Worm (Caenorhabditis elegans) whole organism, young adult: ENCODE results near the gene math-15.
"Not testable (repeated sequence)": the region's sequence is repeated elsewhere in the genome, so short reads cannot be mapped to it uniquely, and the experiment has no call there.

Experiments used
- B0336.3 ChIP-seq: fragments of 200-800 bp; sonication (Bioruptor generic); IDR thresholded peaks from 2 replicates; pipeline ENCODE4 v1.3.6; 2022; ENCODE audit warnings: missing genetic modification characterization, missing compliant biosample characterization
- akir-1 ChIP-seq: fragments of 200-800 bp; sonication (Bioruptor generic); optimal IDR thresholded peaks from 2 replicates; lab custom pipeline; 2018; ENCODE audit warnings: mild to moderate bottlenecking, missing genetic modification characterization, moderate library complexity, missing compliant biosample characterization
- aptf-2 ChIP-seq: fragments of 200-800 bp; sonication (Bioruptor generic); conservative IDR thresholded peaks from 2 replicates; pipeline ENCODE4 v1.3.6; 2022; ENCODE audit warnings: missing genetic modification reagents, missing genetic modification characterization, missing compliant biosample characterization
- aptf-3 ChIP-seq: fragments of 200-800 bp; sonication (Bioruptor generic); IDR thresholded peaks from 2 replicates; pipeline ENCODE4 v1.3.6; 2022; ENCODE audit warnings: missing genetic modification characterization, missing compliant biosample characterization
- ceh-40 ChIP-seq: fragments of 200-800 bp; sonication (Bioruptor generic); IDR thresholded peaks from 2 replicates; pipeline ENCODE4 v1.3.6; 2022; ENCODE audit warnings: missing genetic modification characterization, missing compliant biosample characterization
- ceh-58 ChIP-seq: fragments of 200-800 bp; sonication (Bioruptor generic); IDR thresholded peaks from 2 replicates; pipeline ENCODE4 v1.3.6; 2022; ENCODE audit warnings: missing genetic modification characterization, missing compliant biosample characterization
- chd-7 ChIP-seq: sonication (generic microtip); optimal IDR thresholded peaks from 2 replicates; lab custom pipeline; 2016; ENCODE audit warnings: mild to moderate bottlenecking, missing genetic modification characterization, moderate library complexity, missing compliant biosample characterization
- die-1 ChIP-seq: sonication (generic microtip); optimal IDR thresholded peaks from 2 replicates; lab custom pipeline; 2016; ENCODE audit warnings: missing genotype, mild to moderate bottlenecking, missing genetic modification characterization, missing compliant biosample characterization
- ets-4 ChIP-seq: fragments of 200-800 bp; sonication (Bioruptor generic); optimal IDR thresholded peaks from 2 replicates; lab custom pipeline; 2018; ENCODE audit warnings: mild to moderate bottlenecking, missing genetic modification characterization, missing compliant biosample characterization
- fkh-3 ChIP-seq: sonication (generic microtip); optimal IDR thresholded peaks from 2 replicates; lab custom pipeline; 2016; ENCODE audit warnings: mild to moderate bottlenecking, missing genetic modification characterization, missing compliant biosample characterization
- gei-17 ChIP-seq: fragments of 200-800 bp; sonication (Bioruptor generic); optimal IDR thresholded peaks from 2 replicates; lab custom pipeline; 2018; ENCODE audit warnings: mild to moderate bottlenecking, missing genetic modification characterization, missing compliant biosample characterization
- lin-54 ChIP-seq: fragments of 200-800 bp; sonication (Bioruptor generic); optimal IDR thresholded peaks from 2 replicates; lab custom pipeline; 2018; ENCODE audit warnings: mild to moderate bottlenecking, missing genetic modification characterization, missing compliant biosample characterization
- lir-1 ChIP-seq: fragments of 200-800 bp; sonication (Bioruptor generic); conservative IDR thresholded peaks from 2 replicates; pipeline ENCODE4 v1.3.6; 2022; ENCODE audit warnings: missing genetic modification reagents, missing genetic modification characterization, missing compliant biosample characterization
- lsl-1 ChIP-seq: fragments of 200-800 bp; sonication (Bioruptor generic); optimal IDR thresholded peaks from 2 replicates; lab custom pipeline; 2018; ENCODE audit warnings: mild to moderate bottlenecking, missing genetic modification characterization, moderate library complexity, missing compliant biosample characterization
- mel-28 ChIP-seq: sonication (generic microtip); optimal IDR thresholded peaks from 2 replicates; lab custom pipeline; 2016; ENCODE audit warnings: borderline replicate concordance, mild to moderate bottlenecking, missing genetic modification characterization, missing compliant biosample characterization
- nfya-1 ChIP-seq: sonication (generic microtip); optimal IDR thresholded peaks from 2 replicates; lab custom pipeline; 2017; ENCODE audit warnings: antibody characterized with exemption, missing compliant biosample characterization, missing genetic modification characterization, borderline replicate concordance; ENCODE audit not compliant: insufficient read depth
- nfyb-1 ChIP-seq: fragments of 200-800 bp; sonication (Bioruptor generic); IDR thresholded peaks from 2 replicates; pipeline ENCODE4 v1.3.6; 2022; ENCODE audit warnings: missing genetic modification reagents, missing genetic modification characterization, missing compliant biosample characterization
- nhr-80 ChIP-seq: sonication (generic microtip); optimal IDR thresholded peaks from 2 replicates; lab custom pipeline; 2016; ENCODE audit warnings: missing genetic modification characterization, missing compliant biosample characterization
- rec-8 ChIP-seq, 2 experiments: sonication (generic microtip); optimal IDR thresholded peaks; 2 replicates each; lab custom pipeline; 2016; ENCODE audit warnings: mild to moderate bottlenecking in 2 of 2, missing genetic modification characterization in 2 of 2, missing genetic modification reagents in 2 of 2, missing genotype in 2 of 2, missing biosample characterization in 1 of 2, missing compliant biosample characterization in 1 of 2, moderate library complexity in 1 of 2
- snpc-1.3 ChIP-seq: sonication (generic microtip); optimal IDR thresholded peaks from 2 replicates; lab custom pipeline; 2017; ENCODE audit warnings: missing genetic modification characterization, mild to moderate bottlenecking, missing compliant biosample characterization, antibody characterized with exemption, moderate library complexity, missing genotype, missing genetic modification reagents; ENCODE audit not compliant: insufficient read depth
- somi-1 ChIP-seq: fragments of 200-800 bp; sonication (Bioruptor generic); optimal IDR thresholded peaks from 2 replicates; lab custom pipeline; 2018; ENCODE audit warnings: mild to moderate bottlenecking, missing genetic modification characterization, missing compliant biosample characterization
- zim-3 ChIP-seq: sonication (generic microtip); optimal IDR thresholded peaks from 2 replicates; lab custom pipeline; 2017; ENCODE audit warnings: mild to moderate bottlenecking, missing genetic modification characterization, moderate library complexity, missing compliant biosample characterization
- ztf-18 ChIP-seq: sonication (generic microtip); optimal IDR thresholded peaks from 2 replicates; lab custom pipeline; 2016; ENCODE audit warnings: missing genotype, mild to moderate bottlenecking, missing genetic modification characterization, missing compliant biosample characterization
- ztf-25 ChIP-seq: fragments of 200-800 bp; sonication (Bioruptor generic); IDR thresholded peaks from 2 replicates; pipeline ENCODE4 v1.3.6; 2022; ENCODE audit warnings: missing genetic modification reagents, missing genetic modification characterization, missing compliant biosample characterization
- ztf-26 ChIP-seq: sonication (generic microtip); optimal IDR thresholded peaks from 2 replicates; lab custom pipeline; 2017; ENCODE audit warnings: missing genetic modification characterization, missing compliant biosample characterization
- ztf-3 ChIP-seq: fragments of 200-800 bp; sonication (Bioruptor generic); optimal IDR thresholded peaks from 2 replicates; lab custom pipeline; 2018; ENCODE audit warnings: mild to moderate bottlenecking, missing genetic modification characterization, missing compliant biosample characterization

math-15 gene

ce11 chrII:1820774-1821173, 45.4 kb upstream of the math-15 start, which contains the start of gene fbxa-3:
Gene fbxa-3 (minus strand): TSS chrII:1820874.
- TF ChIP-seq gei-17 (GFP tag; lab: Kevin White, UChicago) (no peak), somi-1 (GFP tag; lab: Kevin White, UChicago) (no peak), fkh-3 (tag; lab: Kevin White, UChicago) (no peak), rec-8 (tag; optimal IDR thresholded peaks at IDR 0.05; lab: Kevin White, UChicago) (no peak), chd-7 (tag; lab: Kevin White, UChicago) (no peak), ztf-18 (no peak), akir-1 (GFP tag; lab: Kevin White, UChicago) (no peak), B0336.3 (no peak), lsl-1 (no peak)

- peak; percentile 27 for TF ChIP-seq nhr-80 (tag; lab: Kevin White, UChicago)
Observed at ce11 chrII:1823597-1823996, 42.6 kb upstream of the math-15 start.

- TF ChIP-seq ets-4, ztf-3, gei-17 (GFP tag; lab: Kevin White, UChicago): not testable (repeated sequence)
Observed at ce11 chrII:1824329-1824728, 41.9 kb upstream of the math-15 start, which contains the start of gene math-41. Gene math-41 (plus strand): TSS chrII:1824629.

- no peak for TF ChIP-seq nfya-1 (tag; lab: Kevin White, UChicago)
- peak; percentile 48 for TF ChIP-seq nhr-80 (tag; lab: Kevin White, UChicago)
Observed at ce11 chrII:1830182-1830682, 35.9 kb upstream of the math-15 start, which contains the start of gene math-40. Gene math-40 (plus strand): TSS chrII:1830632.

ce11 chrII:1831883-1832388, 34.2 kb upstream of the math-15 start, which contains the start of gene math-39:
Gene math-39 (plus strand): TSS chrII:1832338.
- peak; percentile 24 for TF ChIP-seq nhr-80 (tag; lab: Kevin White, UChicago)
- no peak for TF ChIP-seq ztf-26 (tag; lab: Kevin White, UChicago)
- no peak for TF ChIP-seq snpc-1.3
- no peak for TF ChIP-seq ztf-25 (GFP tag; lab: Robert Waterston, UW)
- no peak for TF ChIP-seq aptf-2 (GFP tag; lab: Robert Waterston, UW)

- TF ChIP-seq aptf-3 (GFP tag; lab: Robert Waterston, UW), result no peak
- no peak for TF ChIP-seq die-1 (tag; lab: Kevin White, UChicago)
- TF ChIP-seq mel-28, result no peak
Observed at ce11 chrII:1836204-1836603, 30.0 kb upstream of the math-15 start, which contains the start of gene T08E11.1. Gene T08E11.1 (plus strand): TSS chrII:1836504.

ce11 chrII:1842894-1843293, 23.3 kb upstream of the math-15 start, which contains the start of the genes C52E2.5 and C52E2.4:
Gene C52E2.5 (minus strand): TSS chrII:1842936.
Gene C52E2.4 (plus strand): TSS chrII:1843145.
- TF ChIP-seq nhr-80 (tag; lab: Kevin White, UChicago), result peak; percentile 60
- TF ChIP-seq ceh-58, result no peak
- TF ChIP-seq ceh-40 (GFP tag; lab: Robert Waterston, UW), result no peak
- TF ChIP-seq zim-3, result no peak
- TF ChIP-seq lir-1 (GFP tag; lab: Robert Waterston, UW), result no peak

ce11 chrII:1844552-1844951, 21.6 kb upstream of the math-15 start:
- no peak for TF ChIP-seq lin-54 (GFP tag; lab: Kevin White, UChicago)
- TF ChIP-seq nfyb-1 (GFP tag; lab: Robert Waterston, UW), result peak; percentile 58; the same call in 1 of the 2 replicates
